Worm (Caenorhabditis elegans) whole organism, L4 larva: ENCODE results near the gene F22F7.11.

Experiments
- F10B5.3 ChIP-seq: sonication (generic microtip); optimal IDR thresholded peaks from 2 replicates; lab custom pipeline; 2016; ENCODE audit warnings: mild to moderate bottlenecking, missing genetic modification characterization, missing compliant biosample characterization
- F37D6.2 ChIP-seq: sonication (generic microtip); optimal IDR thresholded peaks from 2 replicates; lab custom pipeline; 2016; ENCODE audit warnings: mild to moderate bottlenecking, missing genetic modification characterization, missing compliant biosample characterization
- F49E8.2 ChIP-seq: sonication (generic microtip); optimal IDR thresholded peaks from 2 replicates; lab custom pipeline; 2016; ENCODE audit warnings: missing compliant biosample characterization, mild to moderate bottlenecking, missing genetic modification characterization, borderline replicate concordance
- T26A8.4 ChIP-seq: fragments of 200-800 bp; sonication (Bioruptor generic); IDR thresholded peaks from 2 replicates; pipeline ENCODE4 v1.3.6; 2022; ENCODE audit warnings: missing genetic modification characterization, missing compliant biosample characterization
- ZK337.2 ChIP-seq: fragments of 200-800 bp; sonication (Bioruptor generic); IDR thresholded peaks from 2 replicates; pipeline ENCODE4 v1.3.6; 2022; ENCODE audit warnings: missing genetic modification reagents, missing genetic modification characterization, missing compliant biosample characterization
- ZK546.5 ChIP-seq, 2 experiments: sonication (generic microtip); optimal IDR thresholded peaks; 2 replicates each; lab custom pipeline; 2017; ENCODE audit warnings: missing biosample characterization in 2 of 2, missing genetic modification characterization in 2 of 2
- aha-1 ChIP-seq: fragments of 150-350 bp; peaks from one replicate; lab custom pipeline; 2014; ENCODE audit warnings: missing biosample characterization, missing genetic modification characterization
- aly-2 ChIP-seq: sonication (generic microtip); optimal IDR thresholded peaks from 2 replicates; lab custom pipeline; 2018; ENCODE audit warnings: missing biosample characterization, missing genetic modification characterization
- ceh-20 ChIP-seq: fragments of 200-800 bp; sonication (Bioruptor generic); IDR thresholded peaks from 2 replicates; pipeline ENCODE4 v1.3.6; 2022; ENCODE audit warnings: missing genetic modification reagents, missing genetic modification characterization, missing compliant biosample characterization
- ceh-28 ChIP-seq: fragments of 150-350 bp; optimal IDR thresholded peaks from 2 replicates; lab custom pipeline; 2014; ENCODE audit warnings: missing biosample characterization, missing genetic modification reagents, missing genetic modification characterization
- ctbp-1 ChIP-seq: fragments of 200-800 bp; sonication (Bioruptor generic); IDR thresholded peaks from 2 replicates; pipeline ENCODE4 v1.3.6; 2022; ENCODE audit warnings: missing genetic modification reagents, missing genetic modification characterization, missing compliant biosample characterization
- daf-12 ChIP-seq: fragments of 150-350 bp; optimal IDR thresholded peaks from 2 replicates; lab custom pipeline; 2014; ENCODE audit warnings: missing biosample characterization, missing genetic modification reagents, missing genetic modification characterization
- daf-16 ChIP-seq, 3 experiments: sonication (generic microtip); optimal IDR thresholded peaks; 2 replicates each; lab custom pipeline; 2016 to 2017; ENCODE audit warnings: missing genetic modification characterization in 3 of 3, missing genetic modification reagents in 3 of 3, mild to moderate bottlenecking in 2 of 3, missing compliant biosample characterization in 2 of 3, missing biosample characterization in 1 of 3, moderate library complexity in 1 of 3
- dmd-6 ChIP-seq: fragments of 200-800 bp; sonication (Bioruptor generic); IDR thresholded peaks from 2 replicates; pipeline ENCODE4 v1.3.6; 2022; ENCODE audit warnings: missing genetic modification reagents, missing genetic modification characterization, missing compliant biosample characterization
- dve-1 ChIP-seq: sonication (generic microtip); optimal IDR thresholded peaks from 2 replicates; lab custom pipeline; 2017; ENCODE audit warnings: antibody characterized with exemption, mild to moderate bottlenecking, missing genetic modification characterization, missing compliant biosample characterization; ENCODE audit not compliant: insufficient read depth
- egl-27 ChIP-seq: sonication (generic microtip); optimal IDR thresholded peaks from 3 replicates; lab custom pipeline; 2017; ENCODE audit warnings: missing biosample characterization, missing genetic modification reagents, missing genetic modification characterization
- gei-8 ChIP-seq: fragments of 200-800 bp; sonication (Bioruptor generic); optimal IDR thresholded peaks from 2 replicates; lab custom pipeline; 2018; ENCODE audit warnings: mild to moderate bottlenecking, missing genetic modification characterization, missing compliant biosample characterization
- hif-1 ChIP-seq, 2 experiments: sonication (generic microtip); optimal IDR thresholded peaks; 2 replicates each; lab custom pipeline; 2016 to 2017; ENCODE audit warnings: missing compliant biosample characterization in 2 of 2, missing genetic modification characterization in 2 of 2, missing genetic modification reagents in 2 of 2, missing genotype in 2 of 2, mild to moderate bottlenecking in 1 of 2
- hlh-11 ChIP-seq: fragments of 200-800 bp; sonication (Bioruptor generic); optimal IDR thresholded peaks from 2 replicates; lab custom pipeline; 2018; ENCODE audit warnings: mild to moderate bottlenecking, missing genetic modification characterization, missing compliant biosample characterization
- lin-1 ChIP-seq: fragments of 200-800 bp; sonication (Bioruptor generic); IDR thresholded peaks from 2 replicates; pipeline ENCODE4 v1.3.6; 2022; ENCODE audit warnings: missing genetic modification reagents, missing genetic modification characterization, missing compliant biosample characterization
- lin-39 ChIP-seq: fragments of 150-350 bp; optimal IDR thresholded peaks from 2 replicates; lab custom pipeline; 2014; ENCODE audit warnings: missing biosample characterization, missing genetic modification reagents, missing genetic modification characterization
- lsy-2 ChIP-seq, 2 experiments: fragments of 150-350 bp in 1 of 2; sonication (generic microtip) in 1 of 2; optimal IDR thresholded peaks; 2 replicates each; lab custom pipeline; 2014 to 2017; ENCODE audit warnings: missing biosample characterization in 2 of 2, missing genetic modification characterization in 2 of 2
- mep-1 ChIP-seq: fragments of 150-350 bp; sonication (generic microtip); optimal IDR thresholded peaks from 3 replicates; lab custom pipeline; 2014; ENCODE audit warnings: missing biosample characterization, missing genetic modification characterization
- mes-2 ChIP-seq: sonication (generic microtip); optimal IDR thresholded peaks from 2 replicates; lab custom pipeline; 2016; ENCODE audit warnings: missing genotype, mild to moderate bottlenecking, missing genetic modification characterization, missing compliant biosample characterization; ENCODE audit not compliant: poor library complexity, severe bottlenecking
- mxl-2 ChIP-seq: fragments of 200-800 bp; sonication (Bioruptor generic); conservative IDR thresholded peaks from 2 replicates; pipeline ENCODE4 v1.3.6; 2022; ENCODE audit warnings: missing genetic modification reagents, missing genetic modification characterization, missing compliant biosample characterization
- nhr-111 ChIP-seq: fragments of 200-800 bp; sonication (Bioruptor generic); optimal IDR thresholded peaks from 2 replicates; lab custom pipeline; 2018; ENCODE audit warnings: mild to moderate bottlenecking, missing genetic modification characterization, missing compliant biosample characterization
- nhr-28 ChIP-seq: fragments of 150-350 bp; optimal IDR thresholded peaks from 2 replicates; lab custom pipeline; 2014; ENCODE audit warnings: missing biosample characterization, missing genetic modification characterization
- nhr-41 ChIP-seq: fragments of 200-800 bp; sonication (Bioruptor generic); IDR thresholded peaks from 2 replicates; pipeline ENCODE4 v1.3.6; 2022; ENCODE audit warnings: missing genetic modification reagents, missing genetic modification characterization, missing compliant biosample characterization
- nhr-6 ChIP-seq: fragments of 150-350 bp; optimal IDR thresholded peaks from 2 replicates; lab custom pipeline; 2014; ENCODE audit warnings: missing biosample characterization, missing genetic modification characterization
- php-3 ChIP-seq: fragments of 200-800 bp; sonication (Bioruptor generic); IDR thresholded peaks from 2 replicates; pipeline ENCODE4 v1.3.6; 2022; ENCODE audit warnings: missing genetic modification reagents, missing genetic modification characterization, missing compliant biosample characterization
- pqm-1 ChIP-seq: sonication (generic microtip); optimal IDR thresholded peaks from 2 replicates; lab custom pipeline; 2017; ENCODE audit warnings: missing biosample characterization, missing genetic modification characterization
- sdz-12 ChIP-seq: fragments of 200-800 bp; sonication (Bioruptor generic); optimal IDR thresholded peaks from 2 replicates; lab custom pipeline; 2018; ENCODE audit warnings: mild to moderate bottlenecking, missing genetic modification characterization, missing compliant biosample characterization
- skn-1 ChIP-seq: fragments of 150-350 bp; optimal IDR thresholded peaks from 2 replicates; lab custom pipeline; 2014; ENCODE audit warnings: missing biosample characterization, missing genetic modification characterization
- spr-3 ChIP-seq: fragments of 200-800 bp; sonication (Bioruptor generic); optimal IDR thresholded peaks from 2 replicates; lab custom pipeline; 2018; ENCODE audit warnings: mild to moderate bottlenecking, missing genetic modification characterization, missing compliant biosample characterization
- tra-1 ChIP-seq: fragments of 200-800 bp; sonication (Bioruptor generic); IDR thresholded peaks from 2 replicates; pipeline ENCODE4 v1.3.6; 2022; ENCODE audit warnings: missing genetic modification reagents, missing genetic modification characterization, missing compliant biosample characterization
- unc-130 ChIP-seq: sonication (generic microtip); optimal IDR thresholded peaks from 2 replicates; lab custom pipeline; 2016; ENCODE audit warnings: missing genetic modification reagents, missing genetic modification characterization, missing compliant biosample characterization
- unc-39 ChIP-seq: sonication (generic microtip); optimal IDR thresholded peaks from 2 replicates; lab custom pipeline; 2017; ENCODE audit warnings: missing biosample characterization, missing genetic modification characterization
- unc-62 ChIP-seq, 3 experiments: fragments of 150-350 bp in 1 of 3; sonication (generic microtip); optimal IDR thresholded peaks in 2 of 3; peaks in 1 of 3; 1 replicate in 1 of 3; 2 replicates in 2 of 3; lab custom pipeline; 2014 to 2017; ENCODE audit warnings: missing biosample characterization in 3 of 3, missing genetic modification characterization in 3 of 3, missing genetic modification reagents in 3 of 3, missing genotype in 1 of 3
- zfp-2 ChIP-seq: sonication (generic microtip); optimal IDR thresholded peaks from 2 replicates; lab custom pipeline; 2016; ENCODE audit warnings: mild to moderate bottlenecking, missing genetic modification characterization, missing compliant biosample characterization

Gene F22F7.11

DNA sequence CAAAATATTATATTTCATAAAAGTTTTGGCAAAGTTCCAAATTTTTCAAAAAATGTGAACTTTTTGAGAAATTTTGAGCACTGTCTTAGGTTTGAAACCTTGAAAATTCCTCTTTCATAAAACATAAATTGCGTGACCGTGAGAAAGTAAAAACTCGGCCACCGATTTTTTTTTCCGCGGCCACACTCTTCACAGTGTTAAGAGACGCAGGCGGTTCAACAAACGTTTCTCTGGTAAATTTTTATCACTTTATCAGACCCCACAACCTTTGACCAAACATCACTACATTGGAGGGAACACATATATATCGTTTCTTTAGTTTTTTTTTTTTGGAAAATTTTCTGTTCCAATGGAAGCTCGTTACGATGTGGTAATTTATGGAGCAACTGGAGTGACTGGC, 2.9 kb downstream of the F22F7.11 start, which contains the start of gene F22F7.2:
Gene F22F7.2, plus strand, starts transcription at position 266 of the 400 bp plus-strand sequence.
- TF ChIP-seq nhr-41 (GFP tag; lab: Robert Waterston, UW) (0 out of 2 replicates have a peak, but pooled peaks have one; percentile 17), aha-1 (tag; lab: Kevin White, UChicago) (no peak), aly-2 (tag; lab: Kevin White, UChicago) (no peak), dmd-6 (GFP tag; lab: Robert Waterston, UW) (peak; percentile 32), tra-1 (GFP tag; lab: Robert Waterston, UW) (peak; percentile 53; the same call in 1 of the 2 replicates), mes-2 (tag; lab: Kevin White, UChicago) (peak; percentile 63), hif-1 (tag; optimal IDR thresholded peaks at IDR 0.05; lab: Kevin White, UChicago) (no peak), dve-1 (tag; lab: Kevin White, UChicago) (peak; percentile 43), hlh-11 (tag; lab: Kevin White, UChicago) (peak; percentile 26), nhr-28 (peak; percentile 39), ZK337.2 (GFP tag; lab: Robert Waterston, UW) (no peak), php-3 (GFP tag; lab: Robert Waterston, UW) (peak; percentile 27; the same call in 1 of the 2 replicates), F10B5.3 (tag; lab: Kevin White, UChicago) (no peak), zfp-2 (no peak)

DNA sequence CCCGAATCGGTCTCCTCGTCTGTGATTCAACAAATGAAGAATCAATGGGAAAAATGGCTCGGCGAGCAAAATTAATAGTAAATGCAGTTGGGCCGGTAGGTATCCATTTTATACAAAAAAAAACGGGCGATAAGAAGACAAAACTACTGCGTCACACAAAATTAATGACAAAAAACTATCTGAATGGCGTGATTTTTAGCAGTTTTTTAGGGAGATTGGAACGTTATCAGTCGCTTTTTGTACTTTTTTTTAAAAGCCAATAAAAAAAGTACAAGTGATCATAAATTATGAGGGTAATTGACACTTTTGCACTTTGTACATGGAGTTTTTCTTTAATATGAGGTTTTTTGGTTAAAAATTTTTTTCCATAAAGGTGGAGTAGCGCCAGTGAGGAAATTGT, 3.5 kb downstream of the F22F7.11 start:
- TF ChIP-seq dmd-6 (GFP tag; lab: Robert Waterston, UW) (peak; percentile 86), php-3 (GFP tag; lab: Robert Waterston, UW) (peak; percentile 94), mep-1 (tag; lab: Kevin White, UChicago) (no peak), nhr-28 (peak; percentile 1), tra-1 (GFP tag; lab: Robert Waterston, UW) (peak; percentile 78), daf-16 (GFP tag; optimal IDR thresholded peaks at IDR 0.05; lab: Kevin White, UChicago) (no peak), daf-16 (tag; optimal IDR thresholded peaks at IDR 0.05; lab: Kevin White, UChicago) (peak; percentile 10), ZK337.2 (GFP tag; lab: Robert Waterston, UW) (no peak), egl-27 (tag; lab: Kevin White, UChicago) (no peak), ceh-20 (peak; percentile 83), F49E8.2 (no peak), hlh-11 (tag; lab: Kevin White, UChicago) (peak; percentile 39), dve-1 (tag; lab: Kevin White, UChicago) (peak; percentile 51), pqm-1 (peak; percentile 72)
- TF ChIP-seq, all 104 proteins: peak for 9

DNA sequence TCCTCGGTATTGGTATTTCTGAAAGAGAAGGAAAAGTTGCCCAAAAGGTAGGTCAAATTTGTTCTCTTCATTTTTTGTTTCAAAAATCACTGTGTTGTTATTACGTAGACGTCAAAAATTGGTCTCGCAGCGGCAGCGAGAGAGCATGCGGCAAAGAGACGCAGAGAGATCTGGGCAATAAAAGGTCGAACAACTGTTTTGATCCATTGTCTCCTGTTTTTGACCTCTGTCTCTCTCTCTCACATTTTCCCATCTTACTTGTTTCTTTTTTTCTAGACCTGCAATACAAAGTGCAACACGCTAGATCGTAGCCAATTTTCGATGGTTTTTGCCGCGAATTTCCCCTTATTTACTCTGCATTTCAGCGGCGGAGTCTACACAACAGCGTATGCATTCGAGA, 6.9 kb downstream of the F22F7.11 start:
- TF ChIP-seq egl-27 (tag; lab: Kevin White, UChicago) (no peak), dmd-6 (GFP tag; lab: Robert Waterston, UW) (peak; percentile 19; the same call in 1 of the 2 replicates), spr-3 (GFP tag; lab: Kevin White, UChicago) (no peak), unc-62 (GFP tag; optimal IDR thresholded peaks at IDR 0.05 in 1 of 2; lab: Kevin White, UChicago) (no peak), unc-62 (tag; optimal IDR thresholded peaks at IDR 0.05; lab: Kevin White, UChicago) (no peak), ctbp-1 (GFP tag; lab: Robert Waterston, UW) (no peak), nhr-28 (peak; percentile 7), lin-1 (0 out of 2 replicates have a peak, but pooled peaks have one; percentile 13), zfp-2 (no peak), hif-1 (tag; optimal IDR thresholded peaks at IDR 0.05; lab: Kevin White, UChicago) (no peak), nhr-111 (GFP tag; lab: Kevin White, UChicago) (no peak), daf-16 (GFP tag; optimal IDR thresholded peaks at IDR 0.05; lab: Kevin White, UChicago) (no peak), daf-16 (tag; optimal IDR thresholded peaks at IDR 0.05; lab: Kevin White, UChicago) (peak; percentile 82), ceh-28 (tag; lab: Kevin White, UChicago) (peak; percentile 13), gei-8 (GFP tag; lab: Kevin White, UChicago) (no peak), daf-12 (no peak)

DNA sequence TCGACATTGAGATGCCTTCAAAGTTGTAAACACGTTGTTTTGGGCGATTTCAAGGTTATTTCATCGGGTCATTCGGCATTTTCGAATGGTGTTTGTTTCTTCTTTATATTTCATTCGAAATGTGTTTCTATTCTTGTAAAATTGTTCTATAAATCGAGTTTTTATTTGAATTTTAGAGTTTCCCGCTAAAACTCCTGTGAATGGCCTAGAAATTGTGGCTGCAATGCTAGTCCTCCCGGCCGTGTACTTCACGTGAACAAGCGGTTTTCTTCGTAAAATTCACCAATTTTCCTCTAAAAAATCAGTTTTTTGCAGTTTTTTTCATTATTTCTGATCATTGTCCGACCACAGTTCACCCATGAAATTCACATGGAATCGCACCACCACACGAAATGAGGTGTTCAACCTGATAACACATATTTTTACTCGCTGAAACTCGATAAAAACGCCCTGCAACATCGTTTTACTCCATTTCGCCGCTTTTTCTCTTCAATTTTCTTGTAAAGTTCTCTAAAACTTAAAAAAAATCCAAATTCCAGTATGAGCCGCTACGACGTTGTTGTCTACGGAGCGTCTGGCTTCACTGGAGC, 7.5 kb downstream of the F22F7.11 start, which contains the start of gene ldp-1:
Gene ldp-1, plus strand, starts transcription at position 540 of the 590 bp plus-strand sequence.
- TF ChIP-seq lsy-2 (tag; optimal IDR thresholded peaks at IDR 0.05; lab: Kevin White, UChicago) (peak in 1 of 2 experiments; percentile 73), sdz-12 (GFP tag; lab: Kevin White, UChicago) (no peak), F10B5.3 (tag; lab: Kevin White, UChicago) (no peak), mxl-2 (GFP tag; lab: Robert Waterston, UW) (no peak), nhr-28 (peak; percentile 7), F37D6.2 (tag; lab: Kevin White, UChicago) (no peak), T26A8.4 (GFP tag; lab: Robert Waterston, UW) (peak; percentile 56; the same call in 1 of the 2 replicates), lin-39 (no peak), unc-39 (tag; lab: Kevin White, UChicago) (no peak), lin-1 (no peak), aly-2 (tag; lab: Kevin White, UChicago) (no peak), unc-130 (GFP tag; lab: Kevin White, UChicago) (peak; percentile 31), zfp-2 (no peak), daf-12 (no peak), ctbp-1 (GFP tag; lab: Robert Waterston, UW) (no peak), F49E8.2 (peak; percentile 25), skn-1 (tag; lab: Kevin White, UChicago) (no peak), nhr-111 (GFP tag; lab: Kevin White, UChicago) (no peak), ZK546.5 (tag; optimal IDR thresholded peaks at IDR 0.05; lab: Kevin White, UChicago) (no peak), nhr-6 (no peak)
